Fruit fly (Drosophila melanogaster) whole organism: ENCODE results near the gene Acsf3.

Experiments used
- CG8478 ChIP-seq: fragments of >200 bp; optimal IDR thresholded peaks from 2 replicates; lab custom pipeline; 2018; ENCODE audit warnings: inconsistent platforms
- Dll ChIP-seq: fragments of >200 bp; optimal IDR thresholded peaks from 2 replicates; lab custom pipeline; 2017
- pan ChIP-seq: fragments of >200 bp; optimal IDR thresholded peaks from 2 replicates; lab custom pipeline; 2017
- psq ChIP-seq: fragments of >200 bp; optimal IDR thresholded peaks from 2 replicates; lab custom pipeline; 2017
- usp ChIP-seq: fragments of >200 bp; optimal IDR thresholded peaks from 2 replicates; lab custom pipeline; 2017; ENCODE audit warnings: missing biosample characterization, missing genetic modification characterization, mixed read lengths

DNA sequence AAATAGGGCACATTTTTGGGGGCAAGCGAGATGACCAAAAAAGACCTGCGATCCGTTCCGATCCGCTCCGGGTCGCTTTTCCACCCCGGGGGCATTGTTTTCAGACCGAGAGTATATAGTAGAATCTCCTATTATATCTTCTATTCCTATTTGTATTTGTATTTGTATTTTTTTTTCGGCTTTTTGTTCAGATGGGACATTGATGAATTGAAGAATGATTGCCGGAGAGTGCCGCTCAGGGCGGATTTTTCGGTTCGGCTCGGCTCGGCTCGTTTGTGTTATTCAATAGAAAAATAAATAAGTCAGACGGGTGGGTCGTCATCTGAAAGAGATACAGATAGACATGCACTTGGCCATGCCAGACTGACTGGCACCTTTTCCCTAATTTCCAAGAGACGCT, 7.0 kb upstream of the Acsf3 start:
- TF ChIP-seq pan: no peak
- TF ChIP-seq Dll: no peak
- TF ChIP-seq usp (GFP tag; lab: Kevin White, UChicago): no peak
- TF ChIP-seq psq (lab: Kevin White, UChicago): no peak
- no peak for TF ChIP-seq CG8478 (lab: Kevin White, UChicago)
